Fruit fly (Drosophila melanogaster) whole organism, wandering third instar larva: ENCODE data around the gene CG32026.

ENCODE experiments used
- CG32264 ChIP-seq: fragments of 200-800 bp; sonication (Bioruptor generic); optimal IDR thresholded peaks from 2 replicates; lab custom pipeline; 2016; ENCODE audit warnings: missing biosample characterization, missing genetic modification characterization
- CG9705 ChIP-seq: fragments of 200-800 bp; sonication (Bioruptor generic); optimal IDR thresholded peaks from 2 replicates; lab custom pipeline; 2018; ENCODE audit warnings: missing biosample characterization, mild to moderate bottlenecking, missing genetic modification characterization
- Dfd ChIP-seq: fragments of >200 bp; optimal IDR thresholded peaks from 2 replicates; lab custom pipeline; 2017; ENCODE audit warnings: missing biosample characterization, missing genetic modification characterization
- Dif ChIP-seq: fragments of 200-275, 200-300 bp; sonication (Bioruptor generic); optimal IDR thresholded peaks from 2 replicates; lab custom pipeline; 2018; ENCODE audit warnings: missing biosample characterization, missing genetic modification characterization; ENCODE audit not compliant: partially characterized antibody
- HLH106 ChIP-seq: fragments of 200-800 bp; optimal IDR thresholded peaks from 3 replicates; lab custom pipeline; 2019; ENCODE audit warnings: missing biosample characterization, mild to moderate bottlenecking, missing genetic modification characterization, moderate library complexity
- Hr83 ChIP-seq: fragments of 200-300 bp; sonication (Bioruptor generic); optimal IDR thresholded peaks from 2 replicates; lab custom pipeline; 2016; ENCODE audit warnings: missing biosample characterization, mild to moderate bottlenecking, missing genetic modification characterization, moderate library complexity; ENCODE audit not compliant: poor library complexity, severe bottlenecking
- Jra ChIP-seq: sonication (Bioruptor generic); optimal IDR thresholded peaks from 2 replicates; lab custom pipeline; 2016; ENCODE audit warnings: missing biosample characterization, missing genetic modification characterization
- Mio ChIP-seq: sonication (Bioruptor generic); optimal IDR thresholded peaks from 2 replicates; lab custom pipeline; 2016; ENCODE audit warnings: missing biosample characterization, missing genetic modification characterization
- N ChIP-seq: fragments of >200 bp; optimal IDR thresholded peaks from 2 replicates; lab custom pipeline; 2018; ENCODE audit warnings: missing biosample characterization, missing external identifiers, missing genetic modification characterization
- OdsH ChIP-seq: fragments of 200-800 bp; sonication (Bioruptor generic); optimal IDR thresholded peaks from 2 replicates; lab custom pipeline; 2016; ENCODE audit warnings: missing biosample characterization, mild to moderate bottlenecking, missing genetic modification characterization
- Rel ChIP-seq, 2 experiments: fragments of 200-800 bp; sonication (Bioruptor generic) in 1 of 2; optimal IDR thresholded peaks; 2 replicates in 1 of 2; 3 replicates in 1 of 2; lab custom pipeline; 2016 to 2019; ENCODE audit warnings: mild to moderate bottlenecking in 2 of 2, missing biosample characterization in 2 of 2, missing genetic modification characterization in 2 of 2, moderate library complexity in 1 of 2
- Sp1 ChIP-seq: fragments of 200-800 bp; sonication (Bioruptor generic); optimal IDR thresholded peaks from 3 replicates; lab custom pipeline; 2019; ENCODE audit warnings: missing biosample characterization, mild to moderate bottlenecking, missing genetic modification characterization, moderate library complexity
- Vsx2 ChIP-seq: fragments of 200-300, 225-300 bp; sonication (Bioruptor generic); optimal IDR thresholded peaks from 2 replicates; lab custom pipeline; 2018; ENCODE audit warnings: missing biosample characterization, missing genetic modification characterization; ENCODE audit not compliant: partially characterized antibody
- br ChIP-seq: fragments of 200-800 bp; sonication (Bioruptor generic); optimal IDR thresholded peaks from 2 replicates; lab custom pipeline; 2016; ENCODE audit warnings: missing biosample characterization, missing genetic modification characterization
- dl ChIP-seq, 2 experiments: fragments of 175-275, 200-275 bp in 1 of 2; fragments of 200-275 bp in 1 of 2; sonication (Bioruptor generic); optimal IDR thresholded peaks; lab custom pipeline; 2018; ENCODE audit warnings: mild to moderate bottlenecking in 2 of 2, missing biosample characterization in 2 of 2, missing genetic modification characterization in 2 of 2, moderate library complexity in 2 of 2; ENCODE audit not compliant: partially characterized antibody in 2 of 2, insufficient read depth in 1 of 2
- dmrt93B ChIP-seq: fragments of 200-800 bp; sonication (Bioruptor generic); optimal IDR thresholded peaks from 2 replicates; lab custom pipeline; 2018; ENCODE audit warnings: missing biosample characterization, mild to moderate bottlenecking, missing genetic modification characterization
- dsf ChIP-seq: sonication (Bioruptor generic); optimal IDR thresholded peaks from 2 replicates; lab custom pipeline; 2016; ENCODE audit warnings: missing biosample characterization, missing genetic modification characterization, borderline replicate concordance
- ey ChIP-seq: fragments of 200-800 bp; sonication (Bioruptor generic); optimal IDR thresholded peaks from 2 replicates; lab custom pipeline; 2016; ENCODE audit warnings: missing biosample characterization, missing genetic modification characterization
- foxo ChIP-seq, 2 experiments: fragments of 200-800 bp; sonication (Bioruptor generic); optimal IDR thresholded peaks; 2 replicates in 1 of 2; 3 replicates in 1 of 2; lab custom pipeline; 2016 to 2017; ENCODE audit warnings: missing biosample characterization in 2 of 2, missing genetic modification characterization in 2 of 2
- h ChIP-seq: fragments of 200-800 bp; sonication (Bioruptor generic); optimal IDR thresholded peaks from 3 replicates; lab custom pipeline; 2016; ENCODE audit warnings: missing biosample characterization, mild to moderate bottlenecking, missing genetic modification characterization
- jim ChIP-seq: fragments of 175-275, 200-325 bp; sonication (Bioruptor generic); optimal IDR thresholded peaks from 2 replicates; lab custom pipeline; 2016; ENCODE audit warnings: missing biosample characterization, mild to moderate bottlenecking, missing genetic modification characterization
- lola ChIP-seq: fragments of >200 bp; optimal IDR thresholded peaks from 2 replicates; lab custom pipeline; 2017; ENCODE audit warnings: missing biosample characterization, missing genetic modification characterization
- pan ChIP-seq: fragments of >200 bp; optimal IDR thresholded peaks from 2 replicates; lab custom pipeline; 2017
- psq ChIP-seq: fragments of 200-800 bp; sonication (Bioruptor generic); optimal IDR thresholded peaks from 3 replicates; lab custom pipeline; 2017; ENCODE audit warnings: missing biosample characterization, mild to moderate bottlenecking, missing genetic modification characterization, moderate library complexity
- rgr ChIP-seq: fragments of 200-800 bp; sonication (Bioruptor generic); optimal IDR thresholded peaks from 3 replicates; lab custom pipeline; 2016; ENCODE audit warnings: missing biosample characterization, mild to moderate bottlenecking, missing genetic modification characterization
- sage ChIP-seq: fragments of 200-800 bp; sonication (Bioruptor generic); optimal IDR thresholded peaks from 2 replicates; lab custom pipeline; 2016; ENCODE audit warnings: missing biosample characterization, mild to moderate bottlenecking, missing genetic modification characterization
- sv ChIP-seq: fragments of 200-800 bp; sonication (Bioruptor generic); optimal IDR thresholded peaks from 3 replicates; lab custom pipeline; 2016; ENCODE audit warnings: missing biosample characterization, missing genetic modification characterization
- woc ChIP-seq: sonication (Bioruptor generic); optimal IDR thresholded peaks from 2 replicates; lab custom pipeline; 2016; ENCODE audit warnings: missing biosample characterization, mild to moderate bottlenecking, missing genetic modification characterization

The CG32026 gene

DNA sequence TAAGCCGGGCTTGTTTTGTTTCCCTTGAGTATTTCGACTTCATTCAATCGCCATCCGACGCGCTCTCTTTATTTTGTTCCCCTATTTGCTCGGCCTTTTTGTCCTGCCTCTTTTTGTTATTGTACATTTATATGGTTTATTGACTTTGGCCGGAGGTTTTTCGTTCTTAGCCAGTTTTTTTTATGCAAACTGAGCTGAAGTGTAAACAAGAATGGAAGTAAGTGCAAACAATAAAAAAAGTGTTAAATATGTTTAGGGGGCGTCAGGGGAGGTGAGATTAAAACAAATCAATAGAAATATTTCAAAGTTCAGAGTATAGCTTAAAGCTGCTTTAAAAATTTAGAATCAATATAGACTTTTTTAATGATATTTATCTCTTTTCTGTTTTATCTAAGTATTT is 1.8 kb upstream of the CG32026 start:
- TF ChIP-seq Dif (GFP tag; lab: Kevin White, UChicago) (no peak), h (GFP tag; lab: Kevin White, UChicago) (peak; percentile 15), psq (GFP tag; lab: Kevin White, UChicago) (peak; percentile 17), Jra (GFP tag; lab: Kevin White, UChicago) (peak; percentile 28), foxo (GFP tag; optimal IDR thresholded peaks at IDR 0.05; lab: Kevin White, UChicago) (peak in 1 of 2 experiments; percentile 8), Sp1 (GFP tag; lab: Kevin White, UChicago) (peak; percentile 21), Vsx2 (no peak), lola (GFP tag; lab: Kevin White, UChicago) (no peak), rgr (GFP tag; lab: Kevin White, UChicago) (peak; percentile 29), Mio (GFP tag; lab: Kevin White, UChicago) (no peak), br (GFP tag; lab: Kevin White, UChicago) (peak; percentile 25), ey (GFP tag; lab: Kevin White, UChicago) (no peak), pan (lab: Kevin White, UChicago) (no peak), HLH106 (no peak), Hr83 (GFP tag; lab: Kevin White, UChicago) (no peak), Dfd (GFP tag; lab: Kevin White, UChicago) (no peak), OdsH (GFP tag; lab: Kevin White, UChicago) (peak; percentile 13), dsf (GFP tag; lab: Kevin White, UChicago) (no peak)

DNA sequence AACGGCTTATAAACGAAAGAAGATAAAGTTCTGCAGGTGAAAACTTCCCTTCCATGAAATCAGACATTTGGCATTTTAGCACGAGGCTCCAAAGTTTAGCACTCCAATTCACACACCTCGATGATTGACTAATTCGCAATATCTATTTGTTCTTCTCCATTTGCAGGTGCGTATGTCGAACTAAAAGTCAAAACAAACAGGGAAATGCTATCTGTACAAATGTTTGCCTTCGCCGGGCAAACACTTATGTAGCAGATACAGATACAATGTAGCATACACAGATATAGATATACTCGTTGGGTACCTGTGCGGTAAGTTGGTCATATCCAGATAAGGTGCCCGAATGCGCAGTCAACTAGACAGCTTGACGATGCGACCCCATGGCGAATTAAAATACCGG is 1.4 kb upstream of the CG32026 start:
- TF ChIP-seq N (GFP tag; lab: Kevin White, UChicago) (no peak), CG9705 (GFP tag; lab: Kevin White, UChicago) (no peak), Dfd (GFP tag; lab: Kevin White, UChicago) (no peak), Vsx2 (no peak), jim (GFP tag; lab: Kevin White, UChicago) (no peak), woc (GFP tag; lab: Kevin White, UChicago) (no peak), sage (GFP tag; lab: Kevin White, UChicago) (no peak), dl (GFP tag; optimal IDR thresholded peaks at IDR 0.05; lab: Kevin White, UChicago; ENCODE audit: insufficient read depth in 1 of 2, partially characterized antibody in 2 of 2) (no peak), h (GFP tag; lab: Kevin White, UChicago) (no peak), rgr (GFP tag; lab: Kevin White, UChicago) (no peak)

DNA sequence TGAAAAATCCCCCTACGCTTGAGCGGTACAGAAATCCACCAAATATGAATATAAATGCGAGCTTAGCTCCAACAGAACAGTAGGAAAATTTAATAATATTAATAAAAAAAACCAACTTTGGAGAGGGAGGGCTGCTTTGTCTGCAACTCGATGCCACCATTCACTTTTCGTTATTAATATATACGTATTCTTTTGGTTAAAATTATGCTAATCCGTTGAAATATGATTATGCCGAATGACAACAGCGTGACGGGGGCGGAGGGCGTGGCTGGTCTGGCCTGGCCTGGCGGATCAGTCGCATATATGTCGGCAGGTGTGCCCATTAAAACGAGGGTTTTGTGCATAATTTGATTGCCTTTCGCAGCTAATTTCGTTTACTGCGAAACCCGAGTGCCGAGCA is 821 bp upstream of the CG32026 start:
- no peak for TF ChIP-seq dmrt93B (GFP tag; lab: Kevin White, UChicago)
- no peak for TF ChIP-seq br (GFP tag; lab: Kevin White, UChicago)
- no peak for TF ChIP-seq woc (GFP tag; lab: Kevin White, UChicago)
- TF ChIP-seq Jra (GFP tag; lab: Kevin White, UChicago) = no peak
- TF ChIP-seq pan (lab: Kevin White, UChicago) = no peak
- no peak for TF ChIP-seq OdsH (GFP tag; lab: Kevin White, UChicago)
- no peak for TF ChIP-seq sv (GFP tag; lab: Kevin White, UChicago)
- TF ChIP-seq Vsx2 = no peak
- TF ChIP-seq CG32264 = no peak

DNA sequence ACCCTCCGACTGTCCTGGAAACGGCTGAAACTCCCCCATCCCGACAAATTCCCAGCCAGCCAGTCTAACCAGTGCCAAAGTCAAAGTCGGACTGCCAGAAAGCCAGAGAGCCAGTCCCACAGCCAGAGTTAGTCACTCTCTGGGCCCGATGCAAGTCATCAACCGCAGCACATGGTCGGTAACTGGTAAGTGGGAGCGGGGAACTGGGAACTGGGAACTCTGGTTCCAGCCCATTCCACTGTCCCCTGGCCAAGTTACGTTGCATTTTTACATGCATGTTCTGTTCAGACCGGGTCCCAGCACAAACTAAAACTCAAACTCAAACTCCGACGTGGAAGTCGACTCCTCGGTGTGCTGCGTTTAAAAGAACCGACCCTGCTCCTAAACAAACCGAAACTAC is 2.9 kb downstream of the CG32026 start:
- TF ChIP-seq pan (lab: Kevin White, UChicago) (no peak), Vsx2 (peak; percentile 47), Jra (GFP tag; lab: Kevin White, UChicago) (no peak), rgr (GFP tag; lab: Kevin White, UChicago) (no peak), h (GFP tag; lab: Kevin White, UChicago) (no peak), Dif (GFP tag; lab: Kevin White, UChicago) (peak; percentile 40), Rel (GFP tag; optimal IDR thresholded peaks at IDR 0.05; lab: Kevin White, UChicago) (no peak), Rel (tag; optimal IDR thresholded peaks at IDR 0.05; lab: Kevin White, UChicago) (peak; percentile 23), Hr83 (GFP tag; lab: Kevin White, UChicago) (no peak)
